Fruit fly (Drosophila melanogaster) whole organism, prepupa: ENCODE results near the gene CG14411.
A peak's percentile ranks its signal among the peaks of the same experiment; 100 is the strongest.

ENCODE experiments used
- Hr38 ChIP-seq: sonication (Bioruptor generic); optimal IDR thresholded peaks from 2 replicates; lab custom pipeline; 2016; ENCODE audit warnings: missing biosample characterization, missing genetic modification characterization
- Lpt ChIP-seq: fragments of 200-800 bp; sonication (Bioruptor generic); optimal IDR thresholded peaks from 3 replicates; lab custom pipeline; 2016; ENCODE audit warnings: missing biosample characterization, missing genetic modification characterization
- vri ChIP-seq: fragments of 200-800 bp; sonication (Bioruptor generic); optimal IDR thresholded peaks from 3 replicates; lab custom pipeline; 2016; ENCODE audit warnings: missing biosample characterization, mild to moderate bottlenecking, missing genetic modification characterization

DNA sequence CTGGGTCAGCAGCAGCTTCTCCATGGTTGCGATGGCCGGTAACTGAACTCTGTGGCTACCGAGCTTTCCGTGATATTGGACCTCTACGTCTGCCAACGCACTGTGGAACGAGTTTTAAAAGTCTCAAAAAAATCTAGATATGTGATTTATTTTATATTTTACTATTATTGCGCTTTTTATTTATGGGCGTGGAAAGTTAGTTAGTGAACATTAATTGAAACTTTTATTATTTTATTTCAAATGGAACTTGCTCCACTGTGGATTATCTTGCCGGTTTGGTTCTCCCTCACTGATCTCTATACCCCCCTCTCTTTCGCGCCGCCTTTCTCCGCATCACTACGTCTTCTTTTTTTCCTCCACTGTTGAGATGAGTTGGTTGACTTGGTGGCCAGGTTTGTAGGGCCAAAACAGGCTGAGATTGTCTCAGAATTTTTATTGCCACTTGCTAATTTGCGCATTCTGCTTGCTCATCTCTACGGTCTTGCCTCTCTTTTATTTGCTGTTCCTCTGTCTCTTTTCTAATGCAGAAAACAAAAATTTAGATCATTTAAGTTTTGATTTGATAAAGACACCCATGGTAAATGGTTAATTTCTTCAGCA is 16.4 kb downstream of the CG14411 start, which contains the start of gene CG9522:
- TF ChIP-seq Hr38 (GFP tag; lab: Kevin White, UChicago) (no peak), vri (GFP tag; lab: Kevin White, UChicago) (peak; percentile 58), Lpt (GFP tag; lab: Kevin White, UChicago) (peak; percentile 87)
